Worm (Caenorhabditis elegans) whole organism, L1 larva: Measurements from ENCODE around the gene syd-1.

Source experiments
- aha-1 ChIP-seq: fragments of 150-350 bp; optimal IDR thresholded peaks from 2 replicates; lab custom pipeline; 2014; ENCODE audit warnings: missing biosample characterization, missing genetic modification characterization
- ama-1 ChIP-seq: fragments of 150-350 bp; optimal IDR thresholded peaks from 2 replicates; lab custom pipeline; 2014
- ceh-8 ChIP-seq: fragments of 200-800 bp; sonication (Bioruptor generic); optimal IDR thresholded peaks from 2 replicates; lab custom pipeline; 2018; ENCODE audit warnings: mild to moderate bottlenecking, missing genetic modification characterization, moderate library complexity, missing compliant biosample characterization
- efl-1 ChIP-seq, 4 experiments: fragments of 150-350 bp; optimal IDR thresholded peaks in 3 of 4; peaks in 1 of 4; 1 replicate in 1 of 4; 2 replicates in 3 of 4; lab custom pipeline; 2014; ENCODE audit warnings: missing biosample characterization in 2 of 4, missing genetic modification characterization in 2 of 4, missing genetic modification reagents in 2 of 4
- elt-3 ChIP-seq, 6 experiments: fragments of 150-350 bp in 1 of 6; sonication (generic microtip); optimal IDR thresholded peaks; 2 replicates each; lab custom pipeline; 2017 to 2018; ENCODE audit warnings: missing biosample characterization in 6 of 6, missing genetic modification characterization in 6 of 6, inconsistent platforms in 1 of 6
- hlh-4 ChIP-seq: sonication (generic microtip); optimal IDR thresholded peaks from 2 replicates; lab custom pipeline; 2016; ENCODE audit warnings: mild to moderate bottlenecking, missing genetic modification characterization, missing compliant biosample characterization
- sox-4 ChIP-seq: sonication (generic microtip); optimal IDR thresholded peaks from 2 replicates; lab custom pipeline; 2016; ENCODE audit warnings: missing genetic modification characterization, missing compliant biosample characterization
- swsn-7 ChIP-seq: sonication (generic microtip); optimal IDR thresholded peaks from 2 replicates; lab custom pipeline; 2016; ENCODE audit warnings: missing genetic modification characterization, missing compliant biosample characterization

DNA sequence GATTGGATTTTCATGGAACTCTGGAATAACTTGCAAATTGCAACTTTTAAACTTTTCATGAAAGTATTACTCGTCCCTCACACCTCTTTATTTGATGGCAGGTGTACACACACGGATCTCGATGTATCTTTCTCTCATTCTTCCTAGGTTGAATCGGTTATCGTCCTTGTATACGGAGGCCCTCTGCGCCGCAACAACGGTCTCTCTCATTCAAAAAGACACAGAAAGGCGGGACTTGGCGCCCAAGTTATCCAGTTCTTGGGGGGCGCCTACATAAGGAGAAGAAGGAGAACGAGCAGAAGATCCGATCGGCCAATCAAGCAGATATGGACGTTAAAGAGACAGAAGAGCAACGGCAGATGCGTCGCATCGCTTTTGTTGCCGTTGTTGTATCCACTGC is 50.9 kb downstream of the syd-1 start, which contains the start of gene rol-8:
- TF ChIP-seq sox-4 (tag; lab: Kevin White, UChicago) (no peak), swsn-7 (tag; lab: Kevin White, UChicago) (no peak), aha-1 (no peak), hlh-4 (tag; lab: Kevin White, UChicago) (no peak), ama-1 (lab: Kevin White, UChicago) (no peak), efl-1 (optimal IDR thresholded peaks at IDR 0.05; lab: Kevin White, UChicago) (no peak), efl-1 (GFP tag; optimal IDR thresholded peaks at IDR 0.05 in 1 of 2; lab: Kevin White, UChicago) (no peak), elt-3 (tag; optimal IDR thresholded peaks at IDR 0.05; lab: Kevin White, UChicago) (no peak), ceh-8 (no peak)
